Fruit fly (Drosophila melanogaster) whole organism, prepupa: ENCODE results near the gene CG32074.

Source experiments
- Blimp-1 ChIP-seq: fragments of 200-800 bp; sonication (Bioruptor generic); optimal IDR thresholded peaks from 3 replicates; lab custom pipeline; 2017; ENCODE audit warnings: missing biosample characterization, missing genetic modification characterization, mild to moderate bottlenecking, moderate library complexity, missing genetic modification reagents
- CG1621 ChIP-seq: fragments of 200-800 bp; sonication (Bioruptor generic); optimal IDR thresholded peaks from 3 replicates; lab custom pipeline; 2018; ENCODE audit warnings: missing biosample characterization, mild to moderate bottlenecking, missing genetic modification characterization
- CG34406 ChIP-seq: fragments of 200-800 bp; sonication (Bioruptor generic); optimal IDR thresholded peaks from 3 replicates; lab custom pipeline; 2016; ENCODE audit warnings: missing biosample characterization, missing genetic modification characterization
- CG8632 ChIP-seq: fragments of 200-800 bp; sonication (Bioruptor generic); optimal IDR thresholded peaks from 3 replicates; lab custom pipeline; 2016; ENCODE audit warnings: missing biosample characterization, missing genetic modification characterization
- Met ChIP-seq: fragments of 200-800 bp; sonication (Bioruptor generic); optimal IDR thresholded peaks from 3 replicates; lab custom pipeline; 2016; ENCODE audit warnings: missing biosample characterization, missing genetic modification characterization
- acj6 ChIP-seq: fragments of 200-800 bp; sonication (Bioruptor generic); optimal IDR thresholded peaks from 3 replicates; lab custom pipeline; 2016; ENCODE audit warnings: missing biosample characterization, missing genetic modification characterization
- lz ChIP-seq: fragments of 200-800 bp; sonication (Bioruptor generic); optimal IDR thresholded peaks from 3 replicates; lab custom pipeline; 2016; ENCODE audit warnings: missing biosample characterization, missing genetic modification characterization

DNA sequence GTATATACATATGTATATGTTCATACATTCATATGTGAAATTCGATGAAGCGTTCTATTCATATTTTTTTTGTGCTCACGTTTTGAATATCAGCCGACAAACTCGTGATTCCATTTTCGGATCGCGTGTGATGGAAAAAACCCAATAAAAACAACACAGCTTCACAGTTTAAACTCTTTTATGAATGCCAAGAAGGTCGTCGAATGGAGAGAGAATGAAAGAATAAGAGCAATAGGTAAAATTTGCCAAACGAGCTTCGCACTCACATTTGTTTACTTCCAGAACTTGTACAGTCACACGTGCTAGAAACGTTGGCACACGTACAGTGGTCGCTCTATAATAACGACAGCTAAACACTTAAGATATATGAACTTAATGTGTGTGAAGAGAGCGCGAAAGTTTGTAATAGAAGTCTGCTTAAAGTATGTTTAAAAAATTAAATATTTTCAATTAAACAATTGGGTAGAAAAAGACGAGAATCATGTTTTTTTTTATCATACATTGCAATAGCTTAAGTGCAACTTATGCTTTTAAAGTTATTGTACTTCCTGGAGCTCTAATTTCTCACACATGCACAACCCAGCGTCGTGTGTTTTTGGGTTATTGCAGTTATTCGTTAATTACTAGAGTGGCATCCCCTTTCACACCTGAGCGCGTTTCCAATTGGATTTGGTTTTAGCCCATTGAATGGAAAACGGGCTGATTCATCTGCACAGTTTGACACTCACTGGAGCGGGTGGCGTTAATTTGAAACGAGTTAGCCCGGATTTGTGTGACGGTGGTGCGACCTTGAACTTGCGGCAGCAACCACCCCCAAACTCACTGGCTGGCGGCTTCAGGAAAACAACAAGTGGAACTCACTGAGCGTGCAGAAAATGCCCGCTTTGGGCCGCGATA, 6.2 kb downstream of the CG32074 start:
- TF ChIP-seq Blimp-1, result no peak
- TF ChIP-seq acj6 (GFP tag; lab: Kevin White, UChicago), result no peak
- no peak for TF ChIP-seq lz (GFP tag; lab: Kevin White, UChicago)
- no peak for TF ChIP-seq CG8632 (GFP tag; lab: Kevin White, UChicago)
- TF ChIP-seq Met (GFP tag; lab: Kevin White, UChicago), result no peak
- TF ChIP-seq CG34406, result no peak
- no peak for TF ChIP-seq CG1621 (tag; lab: Kevin White, UChicago)
